Worm (Caenorhabditis elegans): ENCODE measurements around the gene spl-1.

Gene spl-1

DNA sequence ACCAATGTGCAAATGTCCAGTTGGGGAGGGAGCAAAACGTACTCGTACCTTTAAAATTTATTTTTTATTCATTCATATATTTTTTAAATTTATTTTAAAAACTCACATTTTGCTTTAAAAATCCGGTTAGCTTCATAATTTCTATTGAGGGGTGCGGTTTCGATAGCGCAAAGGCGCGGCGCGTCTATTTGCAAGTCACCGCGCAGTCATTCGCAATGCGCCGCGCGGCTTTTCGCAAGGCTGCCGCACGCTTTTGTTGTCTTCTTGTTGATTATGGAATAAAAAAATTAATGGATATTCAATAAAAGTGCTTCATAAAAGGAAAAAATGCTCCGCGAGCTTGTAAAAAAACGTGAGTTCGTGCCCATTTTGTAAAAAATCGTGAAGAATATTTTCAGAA, 7.3 kb upstream of the spl-1 start, which contains the start of the genes ears-2 and uncp-18 (continued):
- TF ChIP-seq mcd-1 (GFP tag; IDR thresholded peaks at IDR 0.05) (peak; percentile 89), nhr-120 (GFP tag; IDR thresholded peaks at IDR 0.05) (no peak), let-526 (GFP tag; IDR thresholded peaks at IDR 0.05) (0 out of 2 replicates have a peak, but pooled peaks have one; percentile 69), hlh-26 (GFP tag; conservative IDR thresholded peaks at IDR 0.05) (no peak), snpc-1.3 (tag; optimal IDR thresholded peaks at IDR 0.05; ENCODE audit: insufficient read depth) (peak; percentile 82), bed-2 (GFP tag; IDR thresholded peaks at IDR 0.05) (peak; percentile 75), lsy-27 (tag; optimal IDR thresholded peaks at IDR 0.05; ENCODE audit: borderline replicate concordance, insufficient read depth) (no peak), B0019.2 (GFP tag; conservative IDR thresholded peaks at IDR 0.05) (peak; percentile 65; the same call in 1 of the 2 replicates), Y53G8AR.9 (GFP tag; conservative IDR thresholded peaks at IDR 0.05) (peak; percentile 88), F10E7.11 (tag; optimal IDR thresholded peaks at IDR 0.05) (peak; percentile 46), dpl-1 (GFP tag; optimal IDR thresholded peaks at IDR 0.05) (peak; percentile 46), akir-1 (GFP tag; optimal IDR thresholded peaks at IDR 0.05) (peak; percentile 68), nfya-2 (GFP tag; IDR thresholded peaks at IDR 0.05) (no peak), snpc-3.4 (tag; optimal IDR thresholded peaks at IDR 0.05) (peak; percentile 85), sptf-2 (GFP tag; optimal IDR thresholded peaks at IDR 0.05) (peak; percentile 95), sdz-38 (tag; optimal IDR thresholded peaks at IDR 0.05) (no peak), tbx-9 (tag; optimal IDR thresholded peaks at IDR 0.05; ENCODE audit: borderline replicate concordance) (no peak), T07F8.4 (tag; optimal IDR thresholded peaks at IDR 0.05) (peak; percentile 74), let-607 (tag; optimal IDR thresholded peaks at IDR 0.05) (peak in 1 of 2 experiments; percentile 77), egl-44 (GFP tag; IDR thresholded peaks at IDR 0.05) (peak; percentile 89), pbrm-1 (GFP tag; IDR thresholded peaks at IDR 0.05) (peak; percentile 87), chd-7 (tag; optimal IDR thresholded peaks at IDR 0.05) (peak; percentile 66), egl-18 (GFP tag; IDR thresholded peaks at IDR 0.05) (0 out of 2 replicates have a peak, but pooled peaks have one; percentile 48), attf-5 (GFP tag; optimal IDR thresholded peaks at IDR 0.05) (peak; percentile 98), ceh-79 (tag; optimal IDR thresholded peaks at IDR 0.05) (peak; percentile 31), D2030.7 (GFP tag; IDR thresholded peaks at IDR 0.05) (peak; percentile 93), Y79H2A.3 (GFP tag; conservative IDR thresholded peaks at IDR 0.05) (peak; percentile 71; the same call in 1 of the 2 replicates), ztf-6 (GFP tag; IDR thresholded peaks at IDR 0.05) (0 out of 2 replicates have a peak, but pooled peaks have one; percentile 54), lir-1 (GFP tag; conservative IDR thresholded peaks at IDR 0.05) (peak; percentile 75), dox-1 (GFP tag; IDR thresholded peaks at IDR 0.05) (peak; percentile 97), athp-1 (tag; optimal IDR thresholded peaks at IDR 0.05) (peak; percentile 96), Y53F4B.3 (GFP tag; IDR thresholded peaks at IDR 0.05) (no peak), pha-4 (tag; optimal IDR thresholded peaks at IDR 0.05) (no peak), ztf-25 (GFP tag; IDR thresholded peaks at IDR 0.05) (peak; percentile 96), ztf-22 (GFP tag; optimal IDR thresholded peaks at IDR 0.05) (peak; percentile 28), rpc-1 (optimal IDR thresholded peaks at IDR 0.05) (peak; percentile 68), rpc-1 (tag; optimal IDR thresholded peaks at IDR 0.05) (peak; percentile 3), egrh-3 (GFP tag; IDR thresholded peaks at IDR 0.05) (peak; percentile 86), tlf-1 (GFP tag; optimal IDR thresholded peaks at IDR 0.05) (peak; percentile 87), zim-3 (tag; optimal IDR thresholded peaks at IDR 0.05) (peak; percentile 79), Y95B8A.8 (GFP tag; IDR thresholded peaks at IDR 0.05) (peak; percentile 88), sea-2 (GFP tag; IDR thresholded peaks at IDR 0.05) (no peak), snpc-4 (GFP tag; optimal IDR thresholded peaks at IDR 0.05) (peak; percentile 43), snpc-4 (tag; optimal IDR thresholded peaks at IDR 0.05) (peak; percentile 58 to 88 (median 74)), B0261.1 (tag; optimal IDR thresholded peaks at IDR 0.05) (peak; percentile 22), aptf-3 (GFP tag; IDR thresholded peaks at IDR 0.05) (no peak), ztf-3 (GFP tag; optimal IDR thresholded peaks at IDR 0.05) (no peak), lin-26 (GFP tag; IDR thresholded peaks at IDR 0.05) (peak; percentile 67; the same call in 1 of the 2 replicates)

All from whole organism, young adult.